Worm (Caenorhabditis elegans) whole organism, mixed stage, embryonic: Measurements from ENCODE around the gene Y39G8B.5.

Experiments used
- M03D4.4 ChIP-seq: sonication (generic microtip); optimal IDR thresholded peaks from 2 replicates; lab custom pipeline; 2017; ENCODE audit warnings: mild to moderate bottlenecking, missing genetic modification characterization, missing compliant biosample characterization
- bed-3 ChIP-seq: fragments of 200-800 bp; sonication (Bioruptor generic); optimal IDR thresholded peaks from 3 replicates; lab custom pipeline; 2018; ENCODE audit warnings: mild to moderate bottlenecking, missing genetic modification characterization, moderate library complexity, missing compliant biosample characterization
- blmp-1 ChIP-seq: fragments of 150-350 bp; optimal IDR thresholded peaks from 2 replicates; lab custom pipeline; 2014; ENCODE audit warnings: missing biosample characterization, missing genetic modification characterization
- ceh-39 ChIP-seq: fragments of 150-350 bp; optimal IDR thresholded peaks from 2 replicates; lab custom pipeline; 2014; ENCODE audit warnings: missing biosample characterization, missing genetic modification characterization
- ceh-43 ChIP-seq: fragments of 200-800 bp; sonication (Bioruptor generic); optimal IDR thresholded peaks from 2 replicates; lab custom pipeline; 2018; ENCODE audit warnings: mild to moderate bottlenecking, missing genetic modification characterization, moderate library complexity, missing compliant biosample characterization
- ceh-83 ChIP-seq: fragments of 200-800 bp; sonication (Bioruptor generic); optimal IDR thresholded peaks from 2 replicates; lab custom pipeline; 2018; ENCODE audit warnings: mild to moderate bottlenecking, missing genetic modification characterization, missing compliant biosample characterization
- ces-1 ChIP-seq: fragments of 150-350 bp; optimal IDR thresholded peaks from 2 replicates; lab custom pipeline; 2014; ENCODE audit warnings: missing biosample characterization, missing genetic modification reagents, missing genetic modification characterization
- cnd-1 ChIP-seq: fragments of 200-800 bp; sonication (Bioruptor generic); optimal IDR thresholded peaks from 2 replicates; lab custom pipeline; 2018; ENCODE audit warnings: mild to moderate bottlenecking, missing genetic modification characterization, missing compliant biosample characterization
- drap-1 ChIP-seq: fragments of 200-800 bp; sonication (Bioruptor generic); optimal IDR thresholded peaks from 3 replicates; lab custom pipeline; 2018; ENCODE audit warnings: mild to moderate bottlenecking, missing genetic modification characterization, missing compliant biosample characterization
- elt-1 ChIP-seq: sonication (generic microtip); optimal IDR thresholded peaks from 2 replicates; lab custom pipeline; 2017; ENCODE audit warnings: missing genetic modification characterization, mild to moderate bottlenecking, missing compliant biosample characterization, antibody characterized with exemption, moderate library complexity, borderline replicate concordance; ENCODE audit not compliant: insufficient read depth
- elt-3 ChIP-seq: fragments of 150-350 bp; optimal IDR thresholded peaks from 2 replicates; lab custom pipeline; 2014; ENCODE audit warnings: missing biosample characterization, missing genetic modification characterization
- flh-1 ChIP-seq: fragments of 200-800 bp; sonication (Bioruptor generic); optimal IDR thresholded peaks from 2 replicates; lab custom pipeline; 2018; ENCODE audit warnings: mild to moderate bottlenecking, missing genetic modification characterization, moderate library complexity, missing compliant biosample characterization
- ham-2 ChIP-seq: fragments of 200-800 bp; sonication (Bioruptor generic); optimal IDR thresholded peaks from 2 replicates; lab custom pipeline; 2018; ENCODE audit warnings: mild to moderate bottlenecking, missing genetic modification characterization, missing compliant biosample characterization
- hlh-1 ChIP-seq: fragments of 150-350 bp; optimal IDR thresholded peaks from 2 replicates; lab custom pipeline; 2014; ENCODE audit warnings: missing biosample characterization, missing genetic modification reagents, missing genetic modification characterization
- lin-13 ChIP-seq: fragments of 150-350 bp; optimal IDR thresholded peaks from 2 replicates; lab custom pipeline; 2014; ENCODE audit warnings: missing biosample characterization, missing genetic modification characterization
- lin-32 ChIP-seq: fragments of 200-800 bp; sonication (Bioruptor generic); optimal IDR thresholded peaks from 2 replicates; lab custom pipeline; 2018; ENCODE audit warnings: mild to moderate bottlenecking, missing genetic modification characterization, missing compliant biosample characterization
- lsy-2 ChIP-seq: fragments of 150-350 bp; optimal IDR thresholded peaks from 2 replicates; lab custom pipeline; 2014; ENCODE audit warnings: missing biosample characterization, missing genetic modification characterization
- mab-5 ChIP-seq: fragments of 150-350 bp; optimal IDR thresholded peaks from 2 replicates; lab custom pipeline; 2014; ENCODE audit warnings: missing biosample characterization, missing genetic modification characterization
- mep-1 ChIP-seq: fragments of 150-350 bp; optimal IDR thresholded peaks from 2 replicates; lab custom pipeline; 2017; ENCODE audit warnings: missing biosample characterization, missing genetic modification reagents, missing genetic modification characterization, inconsistent platforms
- mls-2 ChIP-seq: sonication (generic microtip); optimal IDR thresholded peaks from 2 replicates; lab custom pipeline; 2016; ENCODE audit warnings: mild to moderate bottlenecking, missing genetic modification characterization, moderate library complexity, missing compliant biosample characterization
- nhr-12 ChIP-seq: fragments of 150-350 bp; optimal IDR thresholded peaks from 2 replicates; lab custom pipeline; 2014; ENCODE audit warnings: missing biosample characterization, missing genetic modification characterization
- nhr-2 ChIP-seq: fragments of 150-350 bp; optimal IDR thresholded peaks from 2 replicates; lab custom pipeline; 2014; ENCODE audit warnings: missing biosample characterization, missing genetic modification characterization
- nhr-237 ChIP-seq: fragments of 150-350 bp; optimal IDR thresholded peaks from 2 replicates; lab custom pipeline; 2014; ENCODE audit warnings: missing biosample characterization, missing genetic modification characterization
- nhr-28 ChIP-seq: fragments of 150-350 bp; optimal IDR thresholded peaks from 2 replicates; lab custom pipeline; 2014; ENCODE audit warnings: missing biosample characterization, missing genetic modification characterization
- nhr-76 ChIP-seq: sonication (generic microtip); optimal IDR thresholded peaks from 2 replicates; lab custom pipeline; 2017; ENCODE audit warnings: missing biosample characterization, missing genetic modification characterization
- pha-4 ChIP-seq: fragments of 150-350 bp; optimal IDR thresholded peaks from 2 replicates; lab custom pipeline; 2018; ENCODE audit warnings: missing biosample characterization, missing genetic modification reagents, missing genetic modification characterization
- sem-2 ChIP-seq: fragments of 200-800 bp; sonication (Bioruptor generic); optimal IDR thresholded peaks from 2 replicates; lab custom pipeline; 2018; ENCODE audit warnings: mild to moderate bottlenecking, missing genetic modification characterization, missing compliant biosample characterization
- snpc-4 ChIP-seq: fragments of 150-350 bp; optimal IDR thresholded peaks from 2 replicates; lab custom pipeline; 2014; ENCODE audit warnings: missing biosample characterization, missing genetic modification characterization
- sptf-1 ChIP-seq: sonication (generic microtip); optimal IDR thresholded peaks from 2 replicates; lab custom pipeline; 2017; ENCODE audit warnings: mild to moderate bottlenecking, missing genetic modification characterization, moderate library complexity, missing compliant biosample characterization
- tbx-8 ChIP-seq: fragments of 200-800 bp; sonication (Bioruptor generic); optimal IDR thresholded peaks from 2 replicates; lab custom pipeline; 2018; ENCODE audit warnings: mild to moderate bottlenecking, missing genetic modification characterization, moderate library complexity, missing compliant biosample characterization
- unc-120 ChIP-seq: sonication (generic microtip); optimal IDR thresholded peaks from 2 replicates; lab custom pipeline; 2017; ENCODE audit warnings: missing genetic modification characterization, missing compliant biosample characterization; ENCODE audit not compliant: poor library complexity, severe bottlenecking
- unc-39 ChIP-seq: fragments of 150-350 bp; optimal IDR thresholded peaks from 2 replicates; lab custom pipeline; 2014; ENCODE audit warnings: missing biosample characterization, missing genetic modification characterization
- unc-62 ChIP-seq: fragments of 150-350 bp; optimal IDR thresholded peaks from 2 replicates; lab custom pipeline; 2014; ENCODE audit warnings: missing biosample characterization, missing genetic modification reagents, missing genetic modification characterization
- zip-8 ChIP-seq: fragments of 150-350 bp; optimal IDR thresholded peaks from 2 replicates; lab custom pipeline; 2014; ENCODE audit warnings: missing biosample characterization, missing genetic modification characterization
- ztf-11 ChIP-seq: fragments of 150-350 bp; optimal IDR thresholded peaks from 2 replicates; lab custom pipeline; 2014; ENCODE audit warnings: missing biosample characterization, missing genetic modification characterization

The Y39G8B.5 gene

ce11 chrII:13976161-13976560 lies 15.5 kb downstream of the Y39G8B.5 start, which contains the start of gene Y39G8B.2:
TSS of gene Y39G8B.2 (minus strand) at chrII:13976221.
- TF ChIP-seq bed-3 (no peak), ceh-43 (GFP tag; lab: Kevin White, UChicago) (peak; percentile 38), mls-2 (tag; lab: Kevin White, UChicago) (peak; percentile 70), tbx-8 (GFP tag; lab: Kevin White, UChicago) (peak; percentile 30), ham-2 (GFP tag; lab: Kevin White, UChicago) (peak; percentile 67), hlh-1 (tag; lab: Kevin White, UChicago) (peak; percentile 47), blmp-1 (tag; lab: Kevin White, UChicago) (no peak), sem-2 (GFP tag; lab: Kevin White, UChicago) (no peak), lsy-2 (tag; lab: Kevin White, UChicago) (peak; percentile 86), ztf-11 (tag; lab: Kevin White, UChicago) (peak; percentile 41), ces-1 (peak; percentile 55), lin-13 (tag; lab: Kevin White, UChicago) (peak; percentile 91), M03D4.4 (tag; lab: Kevin White, UChicago) (peak; percentile 34), nhr-12 (tag; lab: Kevin White, UChicago) (no peak), flh-1 (GFP tag; lab: Kevin White, UChicago) (no peak), pha-4 (tag; lab: Kevin White, UChicago) (peak; percentile 90), unc-62 (GFP tag; lab: Kevin White, UChicago) (peak; percentile 13), nhr-76 (no peak), elt-1 (tag; lab: Kevin White, UChicago) (no peak), elt-3 (no peak), nhr-2 (tag; lab: Kevin White, UChicago) (no peak), drap-1 (GFP tag; lab: Kevin White, UChicago) (peak; percentile 66), ceh-83 (GFP tag; lab: Kevin White, UChicago) (peak; percentile 52), cnd-1 (tag; lab: Kevin White, UChicago) (peak; percentile 78), lin-32 (GFP tag; lab: Kevin White, UChicago) (no peak), snpc-4 (tag; lab: Kevin White, UChicago) (no peak), ceh-39 (tag; lab: Kevin White, UChicago) (peak; percentile 66), unc-39 (no peak), mab-5 (tag; lab: Kevin White, UChicago) (no peak), nhr-237 (tag; lab: Kevin White, UChicago) (peak; percentile 79), unc-120 (tag; lab: Kevin White, UChicago) (peak; percentile 96), sptf-1 (tag; lab: Kevin White, UChicago) (peak; percentile 82), mep-1 (tag; lab: Kevin White, UChicago) (peak; percentile 82), zip-8 (tag; lab: Kevin White, UChicago) (no peak), nhr-28 (no peak)
- TF ChIP-seq, all 35 proteins: peak for 20

- no peak for TF ChIP-seq lin-13 (tag; lab: Kevin White, UChicago)
- TF ChIP-seq ceh-83 (GFP tag; lab: Kevin White, UChicago): no peak
- no peak for TF ChIP-seq nhr-12 (tag; lab: Kevin White, UChicago)
- TF ChIP-seq nhr-2 (tag; lab: Kevin White, UChicago): no peak
Measured at ce11 chrII:13974136-13974535, 17.5 kb downstream of the Y39G8B.5 start.

ce11 chrII:13973514-13973913 lies 18.1 kb downstream of the Y39G8B.5 start, which contains the start of gene Y39G8B.1:
TSS of gene Y39G8B.1 (minus strand) at chrII:13973812.
- TF ChIP-seq nhr-2 (tag; lab: Kevin White, UChicago): peak; percentile 35
- TF ChIP-seq ceh-39 (tag; lab: Kevin White, UChicago): peak; percentile 10
- no peak for TF ChIP-seq cnd-1 (tag; lab: Kevin White, UChicago)
- no peak for TF ChIP-seq ham-2 (GFP tag; lab: Kevin White, UChicago)
- TF ChIP-seq ces-1: peak; percentile 46
- TF ChIP-seq lin-13 (tag; lab: Kevin White, UChicago): no peak
- no peak for TF ChIP-seq sem-2 (GFP tag; lab: Kevin White, UChicago)
- TF ChIP-seq flh-1 (GFP tag; lab: Kevin White, UChicago): no peak
- TF ChIP-seq M03D4.4 (tag; lab: Kevin White, UChicago): no peak
- TF ChIP-seq ztf-11 (tag; lab: Kevin White, UChicago): no peak
- no peak for TF ChIP-seq nhr-12 (tag; lab: Kevin White, UChicago)
